Worm (Caenorhabditis elegans) whole organism, L1 larva: Measurements from ENCODE around the gene srh-190.

Experiments used
- F16B12.6 ChIP-seq: fragments of 150-350 bp; optimal IDR thresholded peaks from 2 replicates; lab custom pipeline; 2014; ENCODE audit warnings: missing biosample characterization, missing genetic modification characterization
- aly-2 ChIP-seq: fragments of 150-350 bp; optimal IDR thresholded peaks from 2 replicates; lab custom pipeline; 2014; ENCODE audit warnings: missing biosample characterization, missing genetic modification characterization
- blmp-1 ChIP-seq: fragments of 150-350 bp; optimal IDR thresholded peaks from 2 replicates; lab custom pipeline; 2014; ENCODE audit warnings: missing biosample characterization, missing genetic modification characterization
- egl-13 ChIP-seq: sonication (generic microtip); optimal IDR thresholded peaks from 2 replicates; lab custom pipeline; 2016; ENCODE audit warnings: missing genotype, missing genetic modification reagents, missing genetic modification characterization, missing compliant biosample characterization
- ets-5 ChIP-seq: fragments of 200-800 bp; sonication (Bioruptor generic); IDR thresholded peaks from 2 replicates; pipeline ENCODE4 v1.3.6; 2022; ENCODE audit warnings: missing genetic modification characterization, missing compliant biosample characterization
- fos-1 ChIP-seq: fragments of 150-350 bp; optimal IDR thresholded peaks from 2 replicates; lab custom pipeline; 2014; ENCODE audit warnings: missing biosample characterization, missing genetic modification characterization
- grh-1 ChIP-seq: fragments of 200-800 bp; sonication (Bioruptor generic); IDR thresholded peaks from 2 replicates; pipeline ENCODE4 v1.3.6; 2022; ENCODE audit warnings: missing genetic modification reagents, missing genetic modification characterization, missing compliant biosample characterization
- lsy-2 ChIP-seq, 2 experiments: fragments of 150-350 bp; optimal IDR thresholded peaks; 2 replicates each; lab custom pipeline; 2014; ENCODE audit warnings: missing biosample characterization in 2 of 2, missing genetic modification characterization in 2 of 2
- nhr-12 ChIP-seq: sonication (generic microtip); optimal IDR thresholded peaks from 2 replicates; lab custom pipeline; 2017; ENCODE audit warnings: missing biosample characterization, missing genetic modification characterization
- nhr-28 ChIP-seq: fragments of 150-350 bp; optimal IDR thresholded peaks from 2 replicates; lab custom pipeline; 2014; ENCODE audit warnings: missing biosample characterization, missing genetic modification characterization
- nhr-47 ChIP-seq: sonication (generic microtip); optimal IDR thresholded peaks from 2 replicates; lab custom pipeline; 2016; ENCODE audit warnings: mild to moderate bottlenecking, missing genetic modification characterization, moderate library complexity, missing compliant biosample characterization
- nhr-76 ChIP-seq: sonication (generic microtip); optimal IDR thresholded peaks from 2 replicates; lab custom pipeline; 2017; ENCODE audit warnings: missing biosample characterization, missing genetic modification characterization
- sox-4 ChIP-seq: sonication (generic microtip); optimal IDR thresholded peaks from 2 replicates; lab custom pipeline; 2016; ENCODE audit warnings: missing genetic modification characterization, missing compliant biosample characterization
- sup-37 ChIP-seq: fragments of 200-800 bp; sonication (Bioruptor generic); optimal IDR thresholded peaks from 2 replicates; lab custom pipeline; 2018; ENCODE audit warnings: mild to moderate bottlenecking, missing genetic modification characterization, missing compliant biosample characterization
- unc-86 ChIP-seq: sonication (generic microtip); optimal IDR thresholded peaks from 2 replicates; lab custom pipeline; 2016; ENCODE audit warnings: missing genetic modification characterization, missing compliant biosample characterization
- zag-1 ChIP-seq: fragments of 150-350 bp; optimal IDR thresholded peaks from 2 replicates; lab custom pipeline; 2014; ENCODE audit warnings: missing biosample characterization, missing genetic modification characterization

srh-190 gene

DNA sequence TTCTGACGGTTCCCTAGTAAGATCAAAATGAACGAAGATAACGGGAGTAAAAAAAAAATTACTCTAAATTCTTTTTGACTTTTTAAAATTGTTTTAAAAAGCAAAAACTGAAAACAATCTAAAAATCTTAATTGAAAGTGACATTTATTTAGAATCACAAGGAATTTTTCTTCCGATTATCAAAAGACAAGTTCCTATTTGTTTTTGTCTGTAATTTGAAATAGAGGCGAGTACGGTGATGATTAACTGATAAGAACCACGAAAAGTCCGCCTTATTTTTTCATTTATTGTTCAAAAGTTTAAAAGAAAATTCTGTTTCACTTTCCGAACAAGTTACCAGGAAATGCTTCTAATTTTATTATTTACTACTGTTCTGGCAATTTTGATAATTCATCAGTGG, 46.8 kb downstream of the srh-190 start, which contains the start of gene dach-1:
TSS of gene dach-1 (plus strand) at position 301 of the 400 bp plus-strand sequence.
- no peak for TF ChIP-seq zag-1 (tag; lab: Kevin White, UChicago)
- no peak for TF ChIP-seq sox-4 (tag; lab: Kevin White, UChicago)
- no peak for TF ChIP-seq fos-1
- no peak for TF ChIP-seq lsy-2 (tag; optimal IDR thresholded peaks at IDR 0.05; lab: Kevin White, UChicago)
- TF ChIP-seq nhr-47 = no peak
- no peak for TF ChIP-seq unc-86 (tag; lab: Kevin White, UChicago)
- TF ChIP-seq egl-13 (tag; lab: Kevin White, UChicago) = no peak
- TF ChIP-seq grh-1 (GFP tag; lab: Robert Waterston, UW) = no peak
- TF ChIP-seq nhr-28 (tag; lab: Kevin White, UChicago) = no peak

DNA sequence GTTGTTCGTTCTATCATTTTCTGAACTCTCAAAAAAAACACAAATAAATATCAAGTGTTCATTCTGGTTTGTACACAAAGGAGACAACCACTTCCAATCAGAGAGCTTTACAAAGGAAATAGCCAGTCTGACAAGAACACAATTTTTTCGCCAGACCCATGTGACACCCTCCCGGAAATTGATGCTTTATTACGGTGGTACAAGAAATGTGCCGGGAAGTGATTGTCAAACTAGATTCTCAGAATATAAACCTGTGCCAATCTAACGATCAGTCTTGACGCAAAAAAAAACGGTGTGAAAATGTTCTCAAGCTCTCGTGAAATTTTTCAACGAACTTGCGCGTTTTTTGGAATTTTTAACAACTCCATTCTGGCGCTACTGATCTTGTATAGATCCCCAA, 50.8 kb downstream of the srh-190 start, which contains the start of gene str-247:
TSS of gene str-247 (plus strand) at position 301 of the 400 bp plus-strand sequence.
- TF ChIP-seq nhr-12 (tag; lab: Kevin White, UChicago) = no peak
- TF ChIP-seq ets-5 (GFP tag; lab: Robert Waterston, UW) = no peak
- TF ChIP-seq sup-37 (GFP tag; lab: Kevin White, UChicago) = no peak
- TF ChIP-seq grh-1 (GFP tag; lab: Robert Waterston, UW) = no peak
- TF ChIP-seq F16B12.6 (tag; lab: Kevin White, UChicago) = no peak
- TF ChIP-seq blmp-1 (tag; lab: Kevin White, UChicago) = no peak
- TF ChIP-seq zag-1 (tag; lab: Kevin White, UChicago) = no peak
- no peak for TF ChIP-seq nhr-76
- TF ChIP-seq aly-2 (tag; lab: Kevin White, UChicago) = no peak
